Worm (Caenorhabditis elegans): Measurements from ENCODE around the gene F58A4.1.
A peak's percentile ranks its signal among the peaks of the same experiment; 100 is the strongest.

Gene F58A4.1

ce11 chrIII:9615114-9615513 is 16.8 kb downstream of the F58A4.1 start (continued):
- TF ChIP-seq egl-44 (GFP tag; IDR thresholded peaks at IDR 0.05) (no peak), bed-1 (GFP tag; IDR thresholded peaks at IDR 0.05) (no peak), rec-8 (tag; optimal IDR thresholded peaks at IDR 0.05) (no peak), mcd-1 (GFP tag; IDR thresholded peaks at IDR 0.05) (no peak; the same call in 1 of the 2 replicates), ceh-27 (GFP tag; optimal IDR thresholded peaks at IDR 0.05) (no peak), let-526 (GFP tag; IDR thresholded peaks at IDR 0.05) (no peak), F57C9.4 (tag; optimal IDR thresholded peaks at IDR 0.05) (no peak), nfya-2 (GFP tag; IDR thresholded peaks at IDR 0.05) (0 out of 2 replicates have a peak, but pooled peaks have one; percentile 11), B0019.2 (GFP tag; conservative IDR thresholded peaks at IDR 0.05) (0 out of 2 replicates have a peak, but pooled peaks have one; percentile 23), F55B11.4 (tag; optimal IDR thresholded peaks at IDR 0.05; ENCODE audit: borderline replicate concordance, insufficient read depth) (no peak), lin-54 (GFP tag; optimal IDR thresholded peaks at IDR 0.05) (peak; percentile 63), egrh-3 (GFP tag; IDR thresholded peaks at IDR 0.05) (no peak), F49E8.2 (tag; optimal IDR thresholded peaks at IDR 0.05; ENCODE audit: insufficient read depth) (peak; percentile 97), mel-28 (tag; optimal IDR thresholded peaks at IDR 0.05; ENCODE audit: borderline replicate concordance) (no peak), cebp-1 (GFP tag; IDR thresholded peaks at IDR 0.05) (no peak), cebp-1 (tag; optimal IDR thresholded peaks at IDR 0.05) (no peak), lin-35 (GFP tag; optimal IDR thresholded peaks at IDR 0.05) (no peak), ztf-6 (GFP tag; IDR thresholded peaks at IDR 0.05) (no peak), Y67H2A.10 (GFP tag; conservative IDR thresholded peaks at IDR 0.05) (no peak), hlh-26 (GFP tag; conservative IDR thresholded peaks at IDR 0.05) (no peak), ceh-40 (GFP tag; IDR thresholded peaks at IDR 0.05) (0 out of 2 replicates have a peak, but pooled peaks have one; percentile 18), K11D2.4 (GFP tag; IDR thresholded peaks at IDR 0.05) (no peak), athp-1 (tag; optimal IDR thresholded peaks at IDR 0.05) (peak; percentile 80), gei-17 (GFP tag; optimal IDR thresholded peaks at IDR 0.05) (no peak), D2030.7 (GFP tag; IDR thresholded peaks at IDR 0.05) (no peak; the same call in 1 of the 2 replicates), T07F8.4 (tag; optimal IDR thresholded peaks at IDR 0.05) (no peak), somi-1 (GFP tag; optimal IDR thresholded peaks at IDR 0.05) (no peak), F33H1.4 (GFP tag; IDR thresholded peaks at IDR 0.05) (peak; percentile 15; the same call in 1 of the 2 replicates), ceh-100 (GFP tag; IDR thresholded peaks at IDR 0.05) (peak; percentile 49; the same call in 1 of the 2 replicates), atf-7 (tag; optimal IDR thresholded peaks at IDR 0.05) (no peak), nhr-27 (tag; optimal IDR thresholded peaks at IDR 0.05) (no peak), lsy-27 (tag; optimal IDR thresholded peaks at IDR 0.05; ENCODE audit: borderline replicate concordance, insufficient read depth) (no peak), aptf-3 (GFP tag; IDR thresholded peaks at IDR 0.05) (no peak), K12H6.12 (tag; optimal IDR thresholded peaks at IDR 0.05) (no peak), lin-26 (GFP tag; IDR thresholded peaks at IDR 0.05) (peak; percentile 76), sdz-38 (tag; optimal IDR thresholded peaks at IDR 0.05) (no peak), akir-1 (GFP tag; optimal IDR thresholded peaks at IDR 0.05) (no peak), F22D6.2 (tag; optimal IDR thresholded peaks at IDR 0.05) (no peak), F57A8.1 (GFP tag; optimal IDR thresholded peaks at IDR 0.05) (no peak), let-607 (tag; optimal IDR thresholded peaks at IDR 0.05) (no peak), pha-4 (tag; optimal IDR thresholded peaks at IDR 0.05) (no peak), snpc-4 (GFP tag; optimal IDR thresholded peaks at IDR 0.05) (no peak), snpc-4 (tag; optimal IDR thresholded peaks at IDR 0.05) (peak in 1 of 4 experiments; percentile 10), attf-3 (GFP tag; conservative IDR thresholded peaks at IDR 0.05) (no peak), madf-6 (GFP tag; IDR thresholded peaks at IDR 0.05) (peak; percentile 83), madf-3 (GFP tag; IDR thresholded peaks at IDR 0.05) (peak; percentile 50; the same call in 1 of the 2 replicates), ets-4 (GFP tag; optimal IDR thresholded peaks at IDR 0.05) (no peak), attf-6 (GFP tag; IDR thresholded peaks at IDR 0.05) (peak; percentile 80)

Measured in whole organism, young adult.